Fruit fly (Drosophila melanogaster) S2 (cell line): Measurements from ENCODE around the gene Alms1b.

ENCODE experiments used
- CG8478 ChIP-seq: fragments of >200 bp; optimal IDR thresholded peaks from 2 replicates; lab custom pipeline; 2018
- CTCF ChIP-seq, 2 experiments: fragments of >200 bp; optimal IDR thresholded peaks; 2 replicates each; lab custom pipeline; 2018

- TF ChIP-seq CG8478 (lab: Kevin White, UChicago) (no peak), CTCF (optimal IDR thresholded peaks at IDR 0.05; lab: Kevin White, UChicago) (no peak)
Observed at dm6 chrX:4679813-4680381, 49.2 kb upstream of the Alms1b start.
